Fruit fly (Drosophila melanogaster): ENCODE measurements around the gene Prosalpha4T1.

dm6 chr3R:20784436-20785368, 35.8 kb upstream of the Prosalpha4T1 start:
- no peak for TF ChIP-seq CG8478 (optimal IDR thresholded peaks at IDR 0.05)
- TF ChIP-seq usp (GFP tag; optimal IDR thresholded peaks at IDR 0.05): no peak
- TF ChIP-seq EcR (GFP tag; optimal IDR thresholded peaks at IDR 0.05): peak in 1 of 2 experiments; percentile 17
- TF ChIP-seq psq (optimal IDR thresholded peaks at IDR 0.05): no peak
